Worm (Caenorhabditis elegans): Measurements from ENCODE around the gene tsen-54.

tsen-54 gene

DNA sequence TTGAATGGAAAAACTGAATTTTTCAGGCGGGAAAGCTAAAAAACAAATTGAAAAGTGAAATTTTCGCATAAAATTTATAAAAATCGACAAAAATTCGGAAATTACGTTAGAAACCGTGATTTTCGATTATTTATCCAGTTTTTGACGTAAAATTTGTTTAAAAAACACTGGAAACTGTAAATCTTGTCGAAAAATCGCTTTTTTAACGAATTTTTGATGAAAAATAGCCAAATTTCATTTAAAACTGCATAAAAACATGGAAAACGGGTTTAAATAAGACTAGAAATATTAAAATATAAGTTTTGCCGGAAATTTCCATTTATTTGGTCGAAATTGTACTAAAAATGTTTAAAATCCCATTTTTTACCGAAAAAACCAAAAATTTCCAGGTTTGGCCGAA is 23.8 kb upstream of the tsen-54 start:
- no peak for TF ChIP-seq dao-5 (tag; optimal IDR thresholded peaks at IDR 0.05)
- no peak for TF ChIP-seq him-1 (tag; optimal IDR thresholded peaks at IDR 0.05)
- TF ChIP-seq W03F9.2 (tag; optimal IDR thresholded peaks at IDR 0.05) = no peak

DNA sequence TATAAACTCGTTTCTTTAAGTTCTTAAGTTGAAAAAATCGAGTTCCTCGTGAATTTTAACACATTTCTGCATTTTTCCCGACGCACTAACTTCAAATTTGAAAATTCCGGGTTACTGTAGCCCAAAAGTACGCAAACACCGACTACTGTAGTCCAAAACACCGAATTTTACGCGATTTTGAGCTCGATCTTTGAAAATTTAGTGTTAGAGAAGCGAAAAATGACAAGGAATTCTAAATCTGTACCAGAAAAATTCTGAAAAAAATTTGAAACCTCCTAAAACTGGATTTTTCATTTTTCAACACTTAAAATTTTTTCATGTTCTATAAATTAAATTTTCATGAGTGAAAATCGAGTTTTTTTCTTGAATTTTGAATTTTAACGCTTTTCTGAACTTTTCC is 2.8 kb upstream of the tsen-54 start:
- TF ChIP-seq W03F9.2 (tag; optimal IDR thresholded peaks at IDR 0.05) (no peak), him-1 (tag; optimal IDR thresholded peaks at IDR 0.05) (no peak), dao-5 (tag; optimal IDR thresholded peaks at IDR 0.05) (no peak)

DNA sequence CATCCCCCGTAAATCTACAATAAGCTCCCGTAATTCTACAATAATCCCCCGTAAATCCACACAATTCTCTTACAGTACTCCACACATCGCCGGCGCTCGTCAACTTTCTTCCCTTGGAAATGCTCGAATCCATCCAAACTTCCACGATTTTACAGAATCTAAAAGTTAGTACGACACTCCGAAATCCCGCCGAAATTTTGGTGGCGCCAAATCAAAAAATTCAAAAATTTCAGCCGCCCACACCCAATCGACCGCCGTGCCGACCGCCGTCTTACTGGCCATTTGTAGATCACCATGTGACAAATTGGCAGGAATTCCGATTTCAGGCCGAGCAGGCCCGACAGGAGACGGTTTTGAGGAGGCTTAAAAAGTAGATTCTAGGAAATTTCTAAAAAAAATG is 4.3 kb downstream of the tsen-54 start:
- TF ChIP-seq W03F9.2 (tag; optimal IDR thresholded peaks at IDR 0.05) (no peak), him-1 (tag; optimal IDR thresholded peaks at IDR 0.05) (no peak), dao-5 (tag; optimal IDR thresholded peaks at IDR 0.05) (no peak)

DNA sequence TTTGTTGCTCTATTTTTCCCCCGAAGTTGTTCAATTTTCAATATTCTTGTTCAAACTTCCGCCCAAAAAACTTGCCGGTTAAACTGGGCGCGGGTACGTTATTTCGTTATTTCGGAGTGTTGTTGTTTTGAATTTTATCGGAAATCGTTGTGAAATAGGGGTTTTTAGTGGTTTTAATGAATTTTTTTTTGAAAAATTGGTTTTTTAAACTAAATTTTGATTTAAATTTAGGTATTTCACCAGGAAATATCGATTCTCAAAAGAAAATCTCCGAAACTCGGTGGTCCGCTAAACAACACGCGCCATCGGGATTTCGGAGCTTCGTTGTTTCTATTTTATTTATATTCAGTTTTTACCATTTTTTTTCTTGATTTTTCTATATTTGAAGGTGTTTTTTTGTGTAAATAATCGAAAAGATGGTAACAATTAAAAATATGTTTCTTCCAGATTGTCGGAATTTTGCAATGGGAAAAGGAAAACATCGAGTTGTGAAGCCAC is 5.2 kb downstream of the tsen-54 start, which contains the start of gene F52C12.2:
F52C12.2 (plus strand) TSS at position 448 of the 498 bp plus-strand sequence.
- TF ChIP-seq dao-5 (tag; optimal IDR thresholded peaks at IDR 0.05) (no peak), W03F9.2 (tag; optimal IDR thresholded peaks at IDR 0.05) (no peak), him-1 (tag; optimal IDR thresholded peaks at IDR 0.05) (no peak)

DNA sequence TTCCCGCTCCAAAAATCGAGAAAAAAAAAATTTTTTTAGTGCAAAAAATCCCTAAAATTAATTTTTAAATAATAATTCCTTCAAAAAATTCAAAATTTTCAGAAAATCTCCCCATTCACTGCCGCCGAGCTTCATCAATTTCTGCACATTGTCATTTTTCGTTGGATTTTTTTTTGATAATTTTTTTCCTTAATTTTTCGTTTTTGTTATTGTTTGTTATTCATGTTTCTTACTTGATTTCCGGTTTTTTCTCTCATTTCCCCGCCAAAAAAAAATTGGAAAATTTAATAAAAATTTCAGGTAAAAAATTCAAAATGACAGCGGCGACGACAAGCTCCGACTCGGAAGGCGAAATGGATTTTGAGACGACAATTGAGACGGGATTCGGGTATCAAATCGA is 8.4 kb downstream of the tsen-54 start, which contains the start of gene F52C12.6:
F52C12.6 (plus strand) TSS at position 301 of the 400 bp plus-strand sequence.
- TF ChIP-seq dao-5 (tag; optimal IDR thresholded peaks at IDR 0.05) (no peak), W03F9.2 (tag; optimal IDR thresholded peaks at IDR 0.05) (no peak), him-1 (tag; optimal IDR thresholded peaks at IDR 0.05) (no peak)

DNA sequence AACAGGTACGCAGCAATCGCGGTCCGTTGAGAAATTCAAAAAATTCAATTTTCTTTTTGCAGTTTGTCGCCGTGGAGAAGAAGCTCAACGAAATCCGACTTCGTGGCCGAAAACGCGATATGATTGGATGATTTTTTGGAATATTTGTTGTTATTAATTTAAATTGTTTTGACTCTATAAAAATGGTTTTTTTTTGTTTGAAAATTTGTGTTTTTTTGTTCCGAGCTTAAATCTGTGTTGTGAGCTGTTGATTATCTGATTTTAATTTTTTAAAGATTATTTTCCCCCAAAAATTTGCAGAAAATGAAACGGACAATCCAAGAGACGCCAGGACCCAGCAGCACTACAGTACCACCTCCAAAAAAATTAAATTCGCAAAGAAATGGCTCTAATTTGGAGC is 11.6 kb downstream of the tsen-54 start, which contains the start of gene tdpo-1:
tdpo-1 (plus strand) TSS at position 301 of the 400 bp plus-strand sequence.
- no peak for TF ChIP-seq him-1 (tag; optimal IDR thresholded peaks at IDR 0.05)
- TF ChIP-seq dao-5 (tag; optimal IDR thresholded peaks at IDR 0.05) = no peak

DNA sequence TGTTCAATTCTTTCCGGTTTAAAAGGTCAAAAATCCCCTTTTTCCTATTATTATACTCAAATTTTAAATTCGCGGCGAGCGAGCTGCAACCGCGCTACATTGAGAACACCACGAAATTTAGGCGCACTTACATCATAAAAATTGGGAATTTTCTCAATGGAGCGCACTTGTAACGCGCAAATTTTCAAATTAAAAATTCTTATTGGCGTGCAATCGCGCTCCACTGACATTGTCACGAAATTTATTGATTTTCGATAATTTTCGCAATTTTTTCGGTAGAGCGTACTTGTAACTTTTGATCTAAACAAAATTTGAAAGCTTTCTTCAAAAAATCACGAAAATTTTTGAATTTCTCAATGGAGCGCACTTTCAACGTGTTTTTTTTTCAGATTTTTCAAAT is 15.3 kb downstream of the tsen-54 start, which contains the start of gene ulp-3:
ulp-3 (plus strand) TSS at position 388 of the 400 bp plus-strand sequence.
- TF ChIP-seq dao-5 (tag; optimal IDR thresholded peaks at IDR 0.05) (no peak), him-1 (tag; optimal IDR thresholded peaks at IDR 0.05) (no peak), W03F9.2 (tag; optimal IDR thresholded peaks at IDR 0.05) (no peak)

DNA sequence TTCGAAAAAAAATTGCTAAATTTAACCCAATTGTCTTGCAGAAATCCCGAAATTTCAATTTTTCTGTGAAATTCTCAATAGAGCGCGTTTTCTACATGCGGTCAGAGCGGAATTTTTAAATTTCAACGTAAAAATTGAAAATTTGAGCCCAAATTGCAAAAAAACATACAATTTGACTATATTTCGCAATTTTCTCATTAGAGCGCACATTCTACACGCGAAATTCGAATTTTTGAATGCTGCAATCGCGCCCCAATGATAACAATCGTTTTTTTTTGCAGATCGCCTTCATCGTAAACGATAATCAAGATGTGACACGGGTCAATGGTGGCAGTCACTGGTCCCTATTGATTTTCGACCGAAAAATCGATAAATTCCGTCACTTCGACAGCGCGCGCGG is 16.1 kb downstream of the tsen-54 start:
- no peak for TF ChIP-seq dao-5 (tag; optimal IDR thresholded peaks at IDR 0.05)
- TF ChIP-seq him-1 (tag; optimal IDR thresholded peaks at IDR 0.05) = no peak
- TF ChIP-seq W03F9.2 (tag; optimal IDR thresholded peaks at IDR 0.05) = no peak

DNA sequence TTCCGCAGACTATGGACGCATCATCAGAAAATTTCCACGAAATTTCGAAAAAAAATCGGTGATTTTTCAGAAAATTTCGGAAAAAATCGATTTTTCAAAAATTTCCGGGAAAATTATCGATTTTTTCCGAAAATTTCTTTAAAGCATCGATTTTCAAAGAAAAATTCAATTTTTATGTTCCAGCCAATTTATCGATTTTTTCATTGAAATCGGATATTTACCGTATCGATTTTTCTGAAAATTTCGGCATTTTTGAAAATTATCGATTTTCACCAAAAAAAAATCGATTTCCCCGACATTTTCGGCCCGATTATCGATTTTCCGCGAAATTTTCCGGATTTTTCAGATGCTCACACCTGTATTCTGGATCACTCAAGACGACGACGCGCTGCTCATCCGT is 17.1 kb downstream of the tsen-54 start, which contains the start of gene Y48A5A.1:
Y48A5A.1 (plus strand) TSS at position 347 of the 400 bp plus-strand sequence.
- TF ChIP-seq dao-5 (tag; optimal IDR thresholded peaks at IDR 0.05) (no peak), him-1 (tag; optimal IDR thresholded peaks at IDR 0.05) (no peak), W03F9.2 (tag; optimal IDR thresholded peaks at IDR 0.05) (no peak)

DNA sequence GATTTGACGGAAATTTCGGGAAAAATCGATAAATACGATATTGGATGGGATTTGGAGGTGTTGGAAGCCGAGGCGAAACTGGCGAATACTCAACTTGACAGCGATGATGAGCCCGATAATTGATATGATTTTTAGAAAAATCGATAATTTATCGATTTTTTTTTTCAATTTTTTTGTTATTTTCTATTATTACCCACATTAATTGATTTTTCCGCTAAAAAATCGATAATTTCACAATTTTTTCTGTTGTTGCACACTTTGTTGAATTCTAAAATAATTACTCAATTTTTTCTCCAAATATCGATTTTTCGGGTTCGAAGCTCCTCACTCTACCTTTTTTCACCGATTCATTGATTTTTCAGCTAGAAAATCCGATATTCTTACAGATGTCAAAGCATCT is 21.4 kb downstream of the tsen-54 start, which contains the start of gene Y48A5A.3:
Y48A5A.3 (plus strand) TSS at position 385 of the 400 bp plus-strand sequence.
- no peak for TF ChIP-seq W03F9.2 (tag; optimal IDR thresholded peaks at IDR 0.05)
- no peak for TF ChIP-seq him-1 (tag; optimal IDR thresholded peaks at IDR 0.05)
- no peak for TF ChIP-seq dao-5 (tag; optimal IDR thresholded peaks at IDR 0.05)

DNA sequence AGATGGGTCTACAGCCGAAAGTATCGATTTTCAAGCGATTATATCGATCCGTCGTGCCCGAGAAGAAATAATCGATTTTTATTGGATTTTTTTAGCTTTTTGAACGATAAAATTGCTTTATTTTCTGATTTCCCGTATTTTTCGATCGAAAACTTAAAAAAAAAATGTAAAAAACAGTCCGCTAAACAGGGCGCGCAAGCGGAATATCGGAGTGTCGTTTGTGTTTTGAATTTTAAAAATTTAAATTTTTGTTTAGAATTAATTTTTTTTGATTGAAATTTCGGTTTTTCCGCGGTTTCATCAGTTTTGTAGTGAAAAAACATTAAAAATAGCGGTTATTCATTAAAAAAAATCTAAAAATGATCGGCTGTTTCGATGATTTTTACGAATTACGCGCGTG is 22.2 kb downstream of the tsen-54 start:
- no peak for TF ChIP-seq dao-5 (tag; optimal IDR thresholded peaks at IDR 0.05)
- no peak for TF ChIP-seq W03F9.2 (tag; optimal IDR thresholded peaks at IDR 0.05)
- no peak for TF ChIP-seq him-1 (tag; optimal IDR thresholded peaks at IDR 0.05)

DNA sequence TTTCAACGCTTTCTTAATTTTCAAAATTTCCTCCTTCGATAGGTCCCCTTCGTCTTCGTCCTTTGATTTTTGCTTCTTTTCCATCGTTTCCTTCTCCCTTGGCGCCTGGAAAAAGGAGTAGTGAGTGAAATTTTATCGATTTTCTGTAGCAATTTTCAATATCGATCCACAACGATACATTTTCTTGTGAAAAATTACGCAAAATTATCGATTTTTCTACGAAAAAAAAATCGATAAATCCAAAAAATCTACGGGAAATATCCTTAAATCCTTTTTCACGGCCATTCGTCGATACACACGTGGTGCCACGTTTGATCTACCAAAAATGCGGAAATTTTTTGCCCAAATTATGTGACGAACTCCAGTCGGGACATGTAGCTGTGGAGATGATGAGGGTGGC is 23.1 kb downstream of the tsen-54 start:
- no peak for TF ChIP-seq W03F9.2 (tag; optimal IDR thresholded peaks at IDR 0.05)
- TF ChIP-seq dao-5 (tag; optimal IDR thresholded peaks at IDR 0.05) = no peak
- no peak for TF ChIP-seq him-1 (tag; optimal IDR thresholded peaks at IDR 0.05)

DNA sequence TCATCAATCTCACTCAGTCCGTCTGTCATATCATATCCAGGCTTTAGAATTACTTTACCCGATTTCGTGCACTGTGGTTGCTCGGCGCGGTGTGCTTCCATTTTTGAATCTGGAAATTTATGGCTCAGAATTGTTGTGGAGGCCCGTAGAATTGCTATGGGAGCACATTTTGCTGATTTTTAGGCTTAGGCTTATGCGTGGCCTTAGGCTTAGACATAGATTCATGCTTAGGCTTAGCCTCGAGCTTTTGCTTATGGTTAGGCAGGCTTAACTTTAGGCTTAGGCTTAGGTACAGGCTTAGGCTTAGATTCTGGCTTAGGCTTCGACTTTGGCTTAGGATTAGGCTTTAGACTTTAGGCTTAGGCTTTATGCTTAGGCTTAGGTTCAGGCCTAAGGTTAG is 24.3 kb downstream of the tsen-54 start, which contains the start of gene Y76B12C.4:
Y76B12C.4 (minus strand) TSS at position 101 of the 400 bp plus-strand sequence.
- TF ChIP-seq dao-5 (tag; optimal IDR thresholded peaks at IDR 0.05) (no peak), him-1 (tag; optimal IDR thresholded peaks at IDR 0.05) (no peak), W03F9.2 (tag; optimal IDR thresholded peaks at IDR 0.05) (no peak)

DNA sequence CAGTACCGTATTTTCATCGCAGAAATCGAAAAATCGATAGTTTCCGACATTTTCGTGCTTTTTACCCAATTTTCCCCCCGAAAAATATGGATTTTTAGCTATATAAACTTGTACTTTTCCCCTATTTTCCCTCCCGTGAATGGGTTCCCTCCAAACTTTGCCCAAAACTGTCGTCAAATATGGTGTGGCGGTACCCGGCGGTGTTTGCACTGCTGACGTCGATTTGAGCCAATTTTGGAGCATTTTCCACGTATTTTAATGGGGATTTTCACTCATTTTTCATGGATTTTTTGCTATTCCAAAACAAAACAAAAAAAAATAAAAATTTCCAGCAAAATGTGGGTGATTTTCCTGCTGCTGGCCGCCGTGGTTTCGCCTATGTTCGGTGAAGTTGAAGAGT is 25.4 kb downstream of the tsen-54 start, which contains the start of gene Y76B12C.3:
Y76B12C.3 (plus strand) TSS at position 334 of the 400 bp plus-strand sequence.
- no peak for TF ChIP-seq him-1 (tag; optimal IDR thresholded peaks at IDR 0.05)
- TF ChIP-seq dao-5 (tag; optimal IDR thresholded peaks at IDR 0.05) = no peak
- TF ChIP-seq W03F9.2 (tag; optimal IDR thresholded peaks at IDR 0.05) = no peak

DNA sequence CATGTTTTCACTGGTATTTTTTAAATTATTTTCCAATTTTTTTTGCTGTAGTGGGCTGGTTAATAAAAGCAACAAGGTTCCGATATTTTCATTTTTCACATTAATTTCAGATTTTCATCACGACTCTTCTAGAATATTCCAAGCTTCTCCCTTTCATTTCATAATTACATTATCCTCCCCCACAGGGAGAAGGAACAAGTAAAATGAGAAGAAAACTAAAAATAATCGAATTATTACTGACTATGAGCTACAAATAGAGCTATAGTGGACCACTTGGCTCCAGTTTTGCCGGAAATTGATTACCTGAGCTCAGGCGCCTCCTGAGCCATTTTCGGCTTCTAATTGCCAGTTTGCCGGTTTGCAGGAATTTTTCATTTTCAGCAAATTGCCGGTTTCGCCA is 27.6 kb downstream of the tsen-54 start:
- TF ChIP-seq him-1 (tag; optimal IDR thresholded peaks at IDR 0.05) (no peak), W03F9.2 (tag; optimal IDR thresholded peaks at IDR 0.05) (no peak), dao-5 (tag; optimal IDR thresholded peaks at IDR 0.05) (no peak)
